Worm (Caenorhabditis elegans) whole organism, early embryonic: ENCODE results near the gene tps-2.

ENCODE experiments used
- B0310.2 ChIP-seq: sonication (generic microtip); optimal IDR thresholded peaks from 2 replicates; lab custom pipeline; 2016; ENCODE audit warnings: mild to moderate bottlenecking, missing genetic modification characterization, missing compliant biosample characterization
- F13C5.2 ChIP-seq: sonication (generic microtip); optimal IDR thresholded peaks from 2 replicates; lab custom pipeline; 2017; ENCODE audit warnings: mild to moderate bottlenecking, missing genetic modification characterization, inconsistent platforms, missing compliant biosample characterization
- aly-1 ChIP-seq: sonication (generic microtip); optimal IDR thresholded peaks from 2 replicates; lab custom pipeline; 2016; ENCODE audit warnings: missing genetic modification characterization, missing compliant biosample characterization
- ama-1 ChIP-seq: fragments of 150-350 bp; optimal IDR thresholded peaks from 2 replicates; lab custom pipeline; 2014
- ceh-13 ChIP-seq: fragments of 200-800 bp; sonication (Bioruptor generic); optimal IDR thresholded peaks from 2 replicates; lab custom pipeline; 2018; ENCODE audit warnings: mild to moderate bottlenecking, missing genetic modification characterization, missing compliant biosample characterization
- ceh-36 ChIP-seq: sonication (generic microtip); optimal IDR thresholded peaks from 2 replicates; lab custom pipeline; 2016; ENCODE audit warnings: missing genetic modification characterization, inconsistent platforms, missing compliant biosample characterization
- ets-7 ChIP-seq: sonication (generic microtip); optimal IDR thresholded peaks from 2 replicates; lab custom pipeline; 2016; ENCODE audit warnings: missing genotype, missing genetic modification characterization, missing compliant biosample characterization
- flt-1 ChIP-seq: fragments of 200-800 bp; sonication (Bioruptor generic); IDR thresholded peaks from 2 replicates; pipeline ENCODE4 v1.3.6; 2022; ENCODE audit warnings: missing genetic modification characterization, missing compliant biosample characterization
- hmbx-1 ChIP-seq: sonication (generic microtip); optimal IDR thresholded peaks from 2 replicates; lab custom pipeline; 2016; ENCODE audit warnings: mild to moderate bottlenecking, missing genetic modification characterization, missing compliant biosample characterization
- hmg-4 ChIP-seq: fragments of 200-800 bp; sonication (Bioruptor generic); optimal IDR thresholded peaks from 2 replicates; lab custom pipeline; 2018; ENCODE audit warnings: mild to moderate bottlenecking, missing genetic modification characterization, missing compliant biosample characterization
- hnd-1 ChIP-seq: sonication (generic microtip); optimal IDR thresholded peaks from 2 replicates; lab custom pipeline; 2016; ENCODE audit warnings: missing genetic modification characterization, missing compliant biosample characterization
- pes-1 ChIP-seq: fragments of 200-800 bp; sonication (Bioruptor generic); IDR thresholded peaks from 2 replicates; pipeline ENCODE4 v1.3.6; 2022; ENCODE audit warnings: missing genetic modification reagents, missing genetic modification characterization, missing compliant biosample characterization
- scrt-1 ChIP-seq: fragments of 200-800 bp; sonication (Bioruptor generic); IDR thresholded peaks from 2 replicates; pipeline ENCODE4 v1.3.6; 2022; ENCODE audit warnings: missing genetic modification characterization, missing compliant biosample characterization
- sea-1 ChIP-seq: fragments of 200-800 bp; sonication (Bioruptor generic); conservative IDR thresholded peaks from 2 replicates; pipeline ENCODE4 v1.3.6; 2022; ENCODE audit warnings: missing genetic modification characterization, missing compliant biosample characterization
- tbx-11 ChIP-seq: fragments of 200-800 bp; sonication (Bioruptor generic); IDR thresholded peaks from 2 replicates; pipeline ENCODE4 v1.3.6; 2022; ENCODE audit warnings: missing genetic modification characterization, missing compliant biosample characterization
- tbx-37 ChIP-seq: fragments of 200-800 bp; sonication (Bioruptor generic); conservative IDR thresholded peaks from 2 replicates; pipeline ENCODE4 v1.3.6; 2022; ENCODE audit warnings: missing genetic modification reagents, missing genetic modification characterization, missing compliant biosample characterization
- tra-4 ChIP-seq: sonication (generic microtip); optimal IDR thresholded peaks from 2 replicates; lab custom pipeline; 2017; ENCODE audit warnings: missing genetic modification characterization, missing compliant biosample characterization

Gene tps-2

DNA sequence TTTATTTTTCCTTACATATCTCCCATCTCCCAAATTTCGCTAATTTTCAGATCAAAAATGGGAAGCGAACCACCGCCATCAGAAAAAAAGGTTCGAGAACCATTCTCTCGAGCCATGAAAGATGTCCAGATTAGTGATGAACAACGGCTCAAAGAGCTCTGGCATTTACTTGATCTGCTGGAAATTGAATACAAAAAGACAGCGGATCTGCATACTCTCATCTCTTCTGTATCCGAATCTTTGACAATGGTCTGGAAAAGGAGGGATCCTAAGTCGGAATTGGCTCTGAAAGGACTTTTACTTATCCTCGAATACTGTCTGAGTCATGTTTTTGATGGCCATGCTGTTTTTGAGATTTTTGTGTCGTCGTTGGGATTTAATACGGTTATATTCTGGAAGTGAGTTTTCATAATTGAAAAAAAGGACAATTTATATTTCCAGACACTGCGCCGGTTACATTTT lies at the start of gene tps-2:
TSS of gene tps-2 (plus strand) at position 51 of the 462 bp plus-strand sequence.
- TF ChIP-seq B0310.2, result no peak
- no peak for TF ChIP-seq scrt-1 (GFP tag; lab: Robert Waterston, UW)
- no peak for TF ChIP-seq flt-1
- TF ChIP-seq tbx-37 (GFP tag; lab: Robert Waterston, UW), result no peak
- TF ChIP-seq tbx-11, result no peak
- no peak for TF ChIP-seq ceh-36 (tag; lab: Kevin White, UChicago)
- TF ChIP-seq aly-1 (tag; lab: Kevin White, UChicago), result no peak
- TF ChIP-seq ama-1 (lab: Kevin White, UChicago), result no peak
- no peak for TF ChIP-seq hmg-4 (GFP tag; lab: Kevin White, UChicago)
- TF ChIP-seq hnd-1 (tag; lab: Kevin White, UChicago), result no peak
- TF ChIP-seq ets-7 (tag; lab: Kevin White, UChicago), result no peak
- no peak for TF ChIP-seq pes-1 (GFP tag; lab: Robert Waterston, UW)

DNA sequence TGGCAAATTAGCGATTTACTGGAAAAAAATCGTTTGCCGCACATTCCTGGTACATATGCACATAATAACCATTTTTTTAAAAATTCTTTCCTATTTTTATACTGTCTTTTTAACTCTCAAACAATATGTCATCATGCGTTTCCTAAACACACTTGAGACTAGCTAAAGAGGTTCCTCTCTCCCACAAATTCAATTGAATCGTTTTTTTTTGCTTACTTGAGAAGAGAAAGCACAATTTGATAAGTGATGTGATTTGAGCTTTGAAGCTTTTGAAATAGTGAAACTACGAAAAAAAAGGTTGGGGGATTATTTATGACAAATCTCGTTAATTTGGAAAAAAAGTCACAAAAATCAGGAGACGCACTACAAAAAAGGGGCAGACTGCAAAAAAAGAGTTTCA lies 45.7 kb upstream of the tps-2 start:
- TF ChIP-seq ceh-36 (tag; lab: Kevin White, UChicago), result no peak
- TF ChIP-seq F13C5.2 (tag; lab: Kevin White, UChicago), result no peak
- TF ChIP-seq aly-1 (tag; lab: Kevin White, UChicago), result no peak
- TF ChIP-seq tra-4 (tag; lab: Kevin White, UChicago), result no peak
- no peak for TF ChIP-seq ceh-13 (GFP tag; lab: Kevin White, UChicago)
- no peak for TF ChIP-seq tbx-37 (GFP tag; lab: Robert Waterston, UW)
- TF ChIP-seq flt-1, result no peak

DNA sequence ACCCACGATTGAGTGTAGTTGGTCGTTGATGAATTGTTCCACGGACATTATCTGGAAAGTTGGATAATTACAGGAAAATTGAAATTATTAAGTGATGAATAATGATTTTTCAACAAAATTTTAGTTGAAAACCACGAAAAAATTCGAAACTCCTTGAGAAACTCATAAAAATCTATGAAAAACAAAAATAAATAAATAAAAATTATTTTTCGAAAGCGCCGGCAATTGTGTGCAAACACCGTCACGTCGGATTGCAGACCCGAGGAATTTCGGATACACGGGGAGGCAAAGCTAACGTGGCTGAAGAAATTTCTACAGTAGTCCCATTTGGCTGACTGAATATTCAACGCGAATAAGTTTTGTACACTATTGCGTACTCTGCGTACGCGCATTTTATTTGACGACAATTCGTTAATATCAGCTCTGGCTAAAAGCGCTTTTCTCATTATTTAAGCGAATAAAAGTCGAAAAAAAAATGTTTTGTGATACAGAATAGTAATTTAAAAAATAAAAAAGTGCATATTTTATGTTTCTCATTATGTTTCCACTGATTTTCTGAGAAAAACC lies 39.1 kb upstream of the tps-2 start, which contains the start of gene mog-4:
TSS of gene mog-4 (minus strand) at position 51 of the 567 bp plus-strand sequence.
- TF ChIP-seq pes-1 (GFP tag; lab: Robert Waterston, UW) (peak; percentile 73), scrt-1 (GFP tag; lab: Robert Waterston, UW) (peak; percentile 69), tbx-11 (peak; percentile 68), tbx-37 (GFP tag; lab: Robert Waterston, UW) (peak; percentile 91), F13C5.2 (tag; lab: Kevin White, UChicago) (peak; percentile 71), sea-1 (GFP tag; lab: Robert Waterston, UW) (peak; percentile 41; the same call in 1 of the 2 replicates)

DNA sequence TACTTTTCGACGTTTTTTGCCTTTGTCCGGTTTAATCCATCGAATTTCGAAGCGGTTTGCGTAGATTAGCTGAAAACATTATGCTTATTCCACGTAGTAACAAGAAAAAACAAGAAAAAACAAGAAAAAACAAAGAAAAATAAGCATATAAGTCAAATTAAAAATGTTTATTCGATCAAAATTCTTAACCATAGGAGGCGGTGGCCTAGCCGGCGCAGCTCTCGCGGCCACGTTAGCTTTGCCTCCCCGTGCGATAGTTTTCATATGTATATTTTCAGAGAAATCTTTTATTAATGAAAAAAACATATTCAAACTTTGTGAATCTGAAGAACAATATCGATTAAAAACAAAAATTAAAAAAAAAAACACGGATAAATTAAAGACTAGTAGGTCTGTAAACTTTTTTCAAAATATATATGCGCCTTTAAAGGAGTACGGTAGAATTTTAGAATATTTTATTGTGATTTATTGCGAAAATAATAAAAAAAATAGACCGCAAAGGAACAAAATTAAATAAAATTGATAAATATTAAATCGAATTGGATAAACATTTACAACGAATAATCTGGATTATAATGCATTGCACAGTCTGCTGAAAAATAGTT lies 36.8 kb upstream of the tps-2 start:
- peak; percentile 46 for TF ChIP-seq tbx-37 (GFP tag; lab: Robert Waterston, UW)

DNA sequence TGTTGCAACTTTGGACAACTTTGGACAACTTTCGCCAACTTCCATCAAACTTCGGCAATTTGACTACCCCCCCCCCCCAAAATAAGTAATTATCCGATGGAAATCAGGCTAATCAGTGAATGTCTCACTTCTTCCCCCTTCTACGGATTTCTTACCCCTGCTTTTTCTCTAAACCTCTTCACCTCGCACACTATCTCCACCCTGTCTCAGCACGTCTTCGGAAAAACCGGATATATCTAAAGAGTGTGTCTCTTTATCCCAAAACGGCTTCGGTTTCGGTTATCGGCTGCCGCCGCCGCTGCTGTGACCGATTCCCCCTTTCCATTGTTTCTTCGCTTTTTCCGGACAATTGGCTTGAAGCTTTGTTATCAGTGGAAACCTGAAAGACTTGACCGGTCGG lies 32.9 kb upstream of the tps-2 start:
- TF ChIP-seq tra-4 (tag; lab: Kevin White, UChicago) (no peak), hmg-4 (GFP tag; lab: Kevin White, UChicago) (no peak), ama-1 (lab: Kevin White, UChicago) (no peak), ceh-36 (tag; lab: Kevin White, UChicago) (no peak)

DNA sequence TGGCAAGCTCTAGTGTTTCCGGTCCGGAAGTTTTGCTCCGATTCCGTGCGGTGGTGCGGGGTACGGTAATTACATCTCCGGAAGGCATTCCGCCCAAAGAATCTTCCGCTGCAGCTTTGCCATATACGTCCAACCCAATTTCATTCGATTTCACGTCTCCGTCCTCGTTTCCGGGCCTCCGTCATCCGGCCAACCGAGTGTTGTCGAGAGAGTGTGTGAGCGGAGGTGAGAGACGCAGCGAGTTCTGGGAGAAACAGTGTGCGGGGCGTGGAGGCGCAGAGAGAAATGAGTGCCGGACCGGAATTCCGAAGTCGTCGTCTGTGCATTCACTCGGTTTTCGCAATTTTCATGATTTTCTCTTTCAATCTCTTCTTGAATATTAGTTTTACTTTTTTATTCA lies 31.4 kb upstream of the tps-2 start:
- TF ChIP-seq sea-1 (GFP tag; lab: Robert Waterston, UW) (no peak), hmg-4 (GFP tag; lab: Kevin White, UChicago) (peak; percentile 26), ets-7 (tag; lab: Kevin White, UChicago) (no peak)

DNA sequence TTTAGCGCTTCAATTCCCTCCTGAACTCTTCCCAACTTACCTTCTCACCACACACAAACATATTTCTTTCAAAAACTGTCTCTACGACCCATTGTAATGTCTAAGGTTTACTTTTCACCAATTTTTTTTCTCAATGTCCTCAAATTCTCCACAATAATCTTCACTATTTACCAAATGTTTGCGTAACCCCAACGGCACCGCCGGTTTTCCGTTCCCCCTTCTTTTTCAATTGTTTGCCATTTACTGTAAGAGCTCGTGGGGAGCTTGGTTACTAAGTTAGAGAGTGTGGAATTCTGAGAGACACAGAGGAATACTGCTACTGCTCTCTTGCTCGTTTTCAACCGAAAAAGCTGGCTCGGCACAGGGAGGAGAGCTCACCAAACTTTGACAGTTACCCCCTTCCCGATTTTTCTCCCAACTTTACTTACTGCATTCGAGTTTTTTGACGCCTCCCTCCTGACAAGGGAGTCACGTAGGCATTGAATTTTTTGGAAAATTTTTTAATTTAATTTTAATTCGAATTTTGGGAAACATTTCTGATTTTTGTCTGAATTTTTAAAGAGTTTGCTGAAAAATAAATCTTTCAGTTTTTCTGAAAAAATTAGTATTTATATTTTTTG lies 30.1 kb upstream of the tps-2 start:
- TF ChIP-seq ama-1 (lab: Kevin White, UChicago), result no peak
- TF ChIP-seq hmg-4 (GFP tag; lab: Kevin White, UChicago), result no peak
- TF ChIP-seq tra-4 (tag; lab: Kevin White, UChicago), result no peak
- no peak for TF ChIP-seq sea-1 (GFP tag; lab: Robert Waterston, UW)
- TF ChIP-seq scrt-1 (GFP tag; lab: Robert Waterston, UW), result no peak
- TF ChIP-seq B0310.2, result no peak
- no peak for TF ChIP-seq pes-1 (GFP tag; lab: Robert Waterston, UW)
- TF ChIP-seq ceh-36 (tag; lab: Kevin White, UChicago), result no peak
- no peak for TF ChIP-seq tbx-37 (GFP tag; lab: Robert Waterston, UW)
- TF ChIP-seq tbx-11, result no peak
- no peak for TF ChIP-seq ets-7 (tag; lab: Kevin White, UChicago)
- no peak for TF ChIP-seq hmbx-1 (tag; lab: Kevin White, UChicago)
- TF ChIP-seq ceh-13 (GFP tag; lab: Kevin White, UChicago), result no peak
- TF ChIP-seq F13C5.2 (tag; lab: Kevin White, UChicago), result no peak
- no peak for TF ChIP-seq aly-1 (tag; lab: Kevin White, UChicago)

DNA sequence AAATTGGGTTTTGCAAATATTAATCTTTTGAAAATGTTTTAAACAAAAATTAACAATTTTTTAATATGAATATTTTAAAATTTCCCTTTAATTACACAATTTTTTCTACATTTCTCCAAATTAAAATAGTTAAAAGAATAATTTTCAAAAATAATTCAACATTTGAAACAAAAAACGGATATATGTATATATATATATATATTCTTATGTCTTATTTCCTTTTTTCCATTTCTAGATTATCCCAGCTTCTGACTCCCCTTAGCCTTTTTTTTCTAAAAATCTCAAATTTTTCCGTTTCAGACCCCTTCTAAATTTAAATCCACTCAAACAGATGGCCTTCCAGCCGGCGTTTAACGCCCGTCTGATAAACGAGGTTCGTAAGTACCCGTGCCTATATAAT lies 27.4 kb upstream of the tps-2 start, which contains the start of gene madf-5:
TSS of gene madf-5 (plus strand) at position 301 of the 400 bp plus-strand sequence.
- no peak for TF ChIP-seq ama-1 (lab: Kevin White, UChicago)
- no peak for TF ChIP-seq hmbx-1 (tag; lab: Kevin White, UChicago)
- TF ChIP-seq pes-1 (GFP tag; lab: Robert Waterston, UW), result no peak
- TF ChIP-seq aly-1 (tag; lab: Kevin White, UChicago), result no peak
- no peak for TF ChIP-seq ceh-36 (tag; lab: Kevin White, UChicago)
- TF ChIP-seq B0310.2, result no peak
- no peak for TF ChIP-seq hmg-4 (GFP tag; lab: Kevin White, UChicago)
- no peak for TF ChIP-seq ceh-13 (GFP tag; lab: Kevin White, UChicago)
- TF ChIP-seq flt-1, result no peak
- TF ChIP-seq sea-1 (GFP tag; lab: Robert Waterston, UW), result no peak
- no peak for TF ChIP-seq tbx-11
- TF ChIP-seq F13C5.2 (tag; lab: Kevin White, UChicago), result no peak
- TF ChIP-seq scrt-1 (GFP tag; lab: Robert Waterston, UW), result no peak
- TF ChIP-seq ets-7 (tag; lab: Kevin White, UChicago), result no peak
